Worm (Caenorhabditis elegans) whole organism, midembryonic: Measurements from ENCODE around the gene C54E10.10.

Experiments used
- T22C8.4 ChIP-seq: fragments of 200-800 bp; sonication (Bioruptor generic); IDR thresholded peaks from 2 replicates; pipeline ENCODE4 v1.3.6; 2022; ENCODE audit warnings: missing genetic modification characterization, missing compliant biosample characterization
- flt-1 ChIP-seq: fragments of 200-800 bp; sonication (Bioruptor generic); IDR thresholded peaks from 2 replicates; pipeline ENCODE4 v1.3.6; 2022; ENCODE audit warnings: missing genetic modification characterization, missing compliant biosample characterization
- med-1 ChIP-seq: sonication (generic microtip); optimal IDR thresholded peaks from 2 replicates; lab custom pipeline; 2017; ENCODE audit warnings: missing genetic modification characterization, mild to moderate bottlenecking, missing compliant biosample characterization, antibody characterized with exemption, missing genetic modification reagents; ENCODE audit not compliant: insufficient read depth
- ref-1 ChIP-seq: fragments of 200-800 bp; sonication (Bioruptor generic); conservative IDR thresholded peaks from 2 replicates; pipeline ENCODE4 v1.3.6; 2022; ENCODE audit warnings: missing genetic modification reagents, missing genetic modification characterization, missing compliant biosample characterization
- ztf-23 ChIP-seq: fragments of 200-800 bp; sonication (Bioruptor generic); IDR thresholded peaks from 2 replicates; pipeline ENCODE4 v1.3.6; 2022; ENCODE audit warnings: missing genetic modification reagents, missing genetic modification characterization, missing compliant biosample characterization
- ztf-29 ChIP-seq: fragments of 200-800 bp; sonication (Bioruptor generic); IDR thresholded peaks from 2 replicates; pipeline ENCODE4 v1.3.6; 2022; ENCODE audit warnings: missing genetic modification reagents, missing genetic modification characterization, missing compliant biosample characterization

- TF ChIP-seq T22C8.4 (GFP tag; lab: Robert Waterston, UW): no peak
- TF ChIP-seq med-1 (GFP tag; lab: Kevin White, UChicago): no peak
- TF ChIP-seq ztf-29 (GFP tag; lab: Robert Waterston, UW): no peak
- TF ChIP-seq flt-1 (GFP tag; lab: Robert Waterston, UW): no peak
- no peak for TF ChIP-seq ztf-23
- TF ChIP-seq ref-1 (GFP tag; lab: Robert Waterston, UW): no peak
These were observed 50.1 kb downstream of the C54E10.10 start, which contains the start of gene F11D11.6 for ce11 chrV:18753036-18753435.
